Fruit fly (Drosophila melanogaster): ENCODE results near the gene CG31323.

The CG31323 gene

dm6 chr3R:26122896-26123295 lies 47.8 kb upstream of the CG31323 start (continued):
- TF ChIP-seq Mes4 (GFP tag; optimal IDR thresholded peaks at IDR 0.05): no peak
- peak; percentile 24 for TF ChIP-seq Hand (GFP tag; optimal IDR thresholded peaks at IDR 0.05)
- TF ChIP-seq Spps (tag; optimal IDR thresholded peaks at IDR 0.05): no peak
- TF ChIP-seq Rfx (GFP tag; IDR thresholded peaks at IDR 0.05): no peak
- TF ChIP-seq Jarid2 (GFP tag; optimal IDR thresholded peaks at IDR 0.05): no peak
- TF ChIP-seq phol (tag; optimal IDR thresholded peaks at IDR 0.05): peak; percentile 3
- peak; percentile 43 for TF ChIP-seq grau (tag; optimal IDR thresholded peaks at IDR 0.05)
- no peak for TF ChIP-seq CG7786 (GFP tag; optimal IDR thresholded peaks at IDR 0.05)
- no peak for TF ChIP-seq CG14014 (GFP tag; IDR thresholded peaks at IDR 0.05)
- TF ChIP-seq CG4854 (GFP tag; optimal IDR thresholded peaks at IDR 0.05): no peak
- TF ChIP-seq CG11398 (GFP tag; optimal IDR thresholded peaks at IDR 0.05): no peak
- TF ChIP-seq twi (tag; optimal IDR thresholded peaks at IDR 0.05): no peak
- peak; percentile 23 for TF ChIP-seq dmrt99B (tag; optimal IDR thresholded peaks at IDR 0.05)
- TF ChIP-seq CG11504 (tag; optimal IDR thresholded peaks at IDR 0.05): peak; percentile 52
- TF ChIP-seq CG13296 (GFP tag; optimal IDR thresholded peaks at IDR 0.05): peak; percentile 39
- peak; percentile 9 for TF ChIP-seq Oli (tag; optimal IDR thresholded peaks at IDR 0.05)
- TF ChIP-seq H2.0 (GFP tag; IDR thresholded peaks at IDR 0.05): no peak
- TF ChIP-seq CG15514 (GFP tag; optimal IDR thresholded peaks at IDR 0.05): peak; percentile 10
- TF ChIP-seq h (optimal IDR thresholded peaks at IDR 0.05): no peak
- no peak for TF ChIP-seq CG12071 (GFP tag; optimal IDR thresholded peaks at IDR 0.05)
- no peak for TF ChIP-seq Tbp (GFP tag; optimal IDR thresholded peaks at IDR 0.05)
- TF ChIP-seq Hmr (GFP tag; optimal IDR thresholded peaks at IDR 0.05): no peak
- peak; percentile 27 for TF ChIP-seq CoRest (tag; optimal IDR thresholded peaks at IDR 0.05)
- TF ChIP-seq CG8359 (GFP tag; optimal IDR thresholded peaks at IDR 0.05; ENCODE audit: borderline replicate concordance): no peak
- peak; percentile 55 for TF ChIP-seq sens (GFP tag)
- no peak for TF ChIP-seq bowl (GFP tag; IDR thresholded peaks at IDR 0.05)
- TF ChIP-seq CG2120 (GFP tag; optimal IDR thresholded peaks at IDR 0.05): peak; percentile 0
- TF ChIP-seq CG3281 (GFP tag; optimal IDR thresholded peaks at IDR 0.05): peak; percentile 44
- no peak for TF ChIP-seq CG3407 (GFP tag; optimal IDR thresholded peaks at IDR 0.05)
- peak in 1 of 2 experiments; percentile 41 for TF ChIP-seq Hr51 (GFP tag; optimal IDR thresholded peaks at IDR 0.05)
- TF ChIP-seq CG3847 (GFP tag; IDR thresholded peaks at IDR 0.05): no peak
- TF ChIP-seq CG33557 (GFP tag; optimal IDR thresholded peaks at IDR 0.05): no peak
- no peak for TF ChIP-seq knrl (GFP tag; IDR thresholded peaks at IDR 0.05; ENCODE audit: partially characterized antibody)

- no peak for TF ChIP-seq CG14667 (GFP tag; IDR thresholded peaks at IDR 0.05)
- TF ChIP-seq Jarid2 (GFP tag; optimal IDR thresholded peaks at IDR 0.05): no peak
- no peak for TF ChIP-seq sisA (GFP tag; IDR thresholded peaks at IDR 0.05)
- peak; percentile 50 for TF ChIP-seq Med (GFP tag)
- no peak for TF ChIP-seq CG17829 (tag; optimal IDR thresholded peaks at IDR 0.05)
- TF ChIP-seq C15 (GFP tag; IDR thresholded peaks at IDR 0.05): no peak
- TF ChIP-seq GATAe (GFP tag; conservative IDR thresholded peaks at IDR 0.05): no peak
- TF ChIP-seq Tbp (GFP tag; optimal IDR thresholded peaks at IDR 0.05): no peak
- no peak for TF ChIP-seq CG16779 (GFP tag; IDR thresholded peaks at IDR 0.05)
- no peak for TF ChIP-seq B-H2 (GFP tag; optimal IDR thresholded peaks at IDR 0.05)
- TF ChIP-seq sob (GFP tag; IDR thresholded peaks at IDR 0.05): no peak
- 0 out of 2 replicates have a peak, but pooled peaks have one; percentile 6 for TF ChIP-seq CG14441 (GFP tag; IDR thresholded peaks at IDR 0.05)
- TF ChIP-seq CG18599 (GFP tag; optimal IDR thresholded peaks at IDR 0.05): no peak
- TF ChIP-seq kni (GFP tag; optimal IDR thresholded peaks at IDR 0.05): no peak
- 0 out of 3 replicates have a peak, but pooled peaks have one; percentile 10 for TF ChIP-seq row (GFP tag; IDR thresholded peaks at IDR 0.05)
- no peak for TF ChIP-seq NFAT (GFP tag; IDR thresholded peaks at IDR 0.05)
- TF ChIP-seq CG18262 (tag; optimal IDR thresholded peaks at IDR 0.05): no peak
- TF ChIP-seq CG43689 (GFP tag; IDR thresholded peaks at IDR 0.05): no peak
- no peak for TF ChIP-seq grn (GFP tag; optimal IDR thresholded peaks at IDR 0.05)
- no peak for TF ChIP-seq bsh (GFP tag; optimal IDR thresholded peaks at IDR 0.05)
Measured at dm6 chr3R:26124576-26125283, 45.9 kb upstream of the CG31323 start.
